Fruit fly (Drosophila melanogaster) whole organism, embryonic: ENCODE results near the gene BomBc3.

Experiments
- Ada2b ChIP-seq: fragments of 200-800 bp; sonication (Bioruptor generic); IDR thresholded peaks from 2 replicates; pipeline ENCODE4 v1.3.6; 2022; ENCODE audit warnings: missing biosample characterization, missing genetic modification characterization
- BtbVII ChIP-seq: fragments of 200-800 bp; sonication (Bioruptor generic); optimal IDR thresholded peaks from 3 replicates; lab custom pipeline; 2017; ENCODE audit warnings: missing biosample characterization, mild to moderate bottlenecking, missing genetic modification characterization
- C15 ChIP-seq: fragments of 200-800 bp; sonication (Bioruptor generic); IDR thresholded peaks from 3 replicates; pipeline ENCODE4 v1.3.6; 2022; ENCODE audit warnings: missing biosample characterization, missing genetic modification characterization
- CG10543 ChIP-seq: fragments of 200-800 bp; sonication (Bioruptor generic); optimal IDR thresholded peaks from 3 replicates; lab custom pipeline; 2017; ENCODE audit warnings: missing biosample characterization, mild to moderate bottlenecking, missing genetic modification characterization, moderate library complexity
- CG11456 ChIP-seq: fragments of 200-800 bp; sonication (Bioruptor generic); IDR thresholded peaks from 3 replicates; pipeline ENCODE4 v1.3.6; 2022; ENCODE audit warnings: missing biosample characterization, missing genetic modification characterization
- CG11504 ChIP-seq: fragments of 200-800 bp; sonication (Bioruptor generic); optimal IDR thresholded peaks from 3 replicates; lab custom pipeline; 2019; ENCODE audit warnings: missing biosample characterization, mild to moderate bottlenecking, missing genetic modification characterization, moderate library complexity
- CG13624 ChIP-seq: fragments of 200-800 bp; sonication (Bioruptor generic); optimal IDR thresholded peaks from 2 replicates; lab custom pipeline; 2016; ENCODE audit warnings: missing biosample characterization, missing genetic modification characterization
- CG15269 ChIP-seq: fragments of 200-800 bp; sonication (Bioruptor generic); optimal IDR thresholded peaks from 2 replicates; lab custom pipeline; 2018; ENCODE audit warnings: missing biosample characterization, mild to moderate bottlenecking, missing genetic modification characterization, moderate library complexity
- CG17829 ChIP-seq: fragments of 200-800 bp; optimal IDR thresholded peaks from 2 replicates; lab custom pipeline; 2019; ENCODE audit warnings: missing biosample characterization, mild to moderate bottlenecking, missing genetic modification characterization, moderate library complexity
- CG17912 ChIP-seq: fragments of 200-800 bp; sonication (Bioruptor generic); optimal IDR thresholded peaks from 2 replicates; lab custom pipeline; 2018; ENCODE audit warnings: missing biosample characterization, mild to moderate bottlenecking, missing genetic modification characterization
- CG18599 ChIP-seq: fragments of 200-800 bp; sonication (Bioruptor generic); optimal IDR thresholded peaks from 3 replicates; lab custom pipeline; 2017; ENCODE audit warnings: missing biosample characterization, missing genetic modification characterization, mild to moderate bottlenecking, moderate library complexity, missing genetic modification reagents
- CG2875 ChIP-seq: fragments of 200-800 bp; sonication (Bioruptor generic); optimal IDR thresholded peaks from 2 replicates; lab custom pipeline; 2017; ENCODE audit warnings: missing biosample characterization, mild to moderate bottlenecking, missing genetic modification characterization, missing genetic modification reagents
- CG5245 ChIP-seq: fragments of 200-800 bp; sonication (Bioruptor generic); optimal IDR thresholded peaks from 3 replicates; lab custom pipeline; 2016; ENCODE audit warnings: missing biosample characterization, missing genetic modification characterization
- CG6654 ChIP-seq: fragments of 200-800 bp; sonication (Bioruptor generic); optimal IDR thresholded peaks from 2 replicates; lab custom pipeline; 2017; ENCODE audit warnings: missing biosample characterization, mild to moderate bottlenecking, missing genetic modification characterization
- CG7271 ChIP-seq: fragments of 200-800 bp; sonication (Bioruptor generic); optimal IDR thresholded peaks from 2 replicates; lab custom pipeline; 2018; ENCODE audit warnings: missing biosample characterization, mild to moderate bottlenecking, missing genetic modification characterization, moderate library complexity
- CG7357 ChIP-seq: fragments of 200-800 bp; sonication (Bioruptor generic); IDR thresholded peaks from 3 replicates; pipeline ENCODE4 v1.3.6; 2022; ENCODE audit warnings: missing biosample characterization, missing genetic modification characterization
- CG8924 ChIP-seq: fragments of 200-800 bp; optimal IDR thresholded peaks from 3 replicates; lab custom pipeline; 2019; ENCODE audit warnings: missing biosample characterization, mild to moderate bottlenecking, missing genetic modification characterization, moderate library complexity
- CG9727 ChIP-seq: fragments of 200-800 bp; sonication (Bioruptor generic); optimal IDR thresholded peaks from 3 replicates; lab custom pipeline; 2017; ENCODE audit warnings: missing biosample characterization, mild to moderate bottlenecking, missing genetic modification characterization
- CG9817 ChIP-seq: fragments of 200-800 bp; sonication (Bioruptor generic); optimal IDR thresholded peaks from 2 replicates; lab custom pipeline; 2018; ENCODE audit warnings: missing biosample characterization, mild to moderate bottlenecking, missing genetic modification characterization, moderate library complexity
- CG9932 ChIP-seq: fragments of 200-800 bp; sonication (Bioruptor generic); IDR thresholded peaks from 2 replicates; pipeline ENCODE4 v1.3.6; 2022; ENCODE audit warnings: missing biosample characterization, missing genetic modification characterization
- CHES-1-like ChIP-seq: fragments of 200-800 bp; sonication (Bioruptor generic); optimal IDR thresholded peaks from 2 replicates; lab custom pipeline; 2016; ENCODE audit warnings: missing biosample characterization, missing genetic modification characterization
- D19A ChIP-seq: fragments of 200-800 bp; optimal IDR thresholded peaks from 3 replicates; lab custom pipeline; 2019; ENCODE audit warnings: missing biosample characterization, mild to moderate bottlenecking, missing genetic modification characterization, moderate library complexity
- Deaf1 ChIP-seq: fragments of 200-800 bp; optimal IDR thresholded peaks from 3 replicates; lab custom pipeline; 2019; ENCODE audit warnings: missing biosample characterization, mild to moderate bottlenecking, missing genetic modification characterization, moderate library complexity
- Ets65A ChIP-seq: fragments of 200-800 bp; sonication (Bioruptor generic); peaks from one replicate; lab custom pipeline; 2016; ENCODE audit warnings: missing biosample characterization, missing genetic modification characterization
- Fer2 ChIP-seq: fragments of 200-800 bp; sonication (Bioruptor generic); optimal IDR thresholded peaks from 2 replicates; lab custom pipeline; 2018; ENCODE audit warnings: missing biosample characterization, mild to moderate bottlenecking, missing genetic modification characterization, moderate library complexity
- HLH3B ChIP-seq: fragments of 200-800 bp; sonication (Bioruptor generic); IDR thresholded peaks from 2 replicates; pipeline ENCODE4 v1.3.6; 2022; ENCODE audit warnings: missing biosample characterization, missing genetic modification characterization
- HmgD ChIP-seq: fragments of 200-800 bp; sonication (Bioruptor generic); optimal IDR thresholded peaks from 3 replicates; lab custom pipeline; 2016; ENCODE audit warnings: missing biosample characterization, missing genetic modification characterization
- Hr3 ChIP-seq: fragments of 200-800 bp; sonication (Bioruptor generic); optimal IDR thresholded peaks from 3 replicates; lab custom pipeline; 2016; ENCODE audit warnings: missing biosample characterization, missing genetic modification characterization
- Max ChIP-seq: fragments of 200-800 bp; sonication (Bioruptor generic); optimal IDR thresholded peaks from 2 replicates; lab custom pipeline; 2016; ENCODE audit warnings: missing biosample characterization, mild to moderate bottlenecking, missing genetic modification characterization
- Meics ChIP-seq: fragments of 200-800 bp; sonication (Bioruptor generic); optimal IDR thresholded peaks from 2 replicates; lab custom pipeline; 2017; ENCODE audit warnings: missing biosample characterization, mild to moderate bottlenecking, missing genetic modification characterization
- NC2α ChIP-seq: fragments of 200-800 bp; sonication (Bioruptor generic); optimal IDR thresholded peaks from 2 replicates; lab custom pipeline; 2016; ENCODE audit warnings: missing biosample characterization, missing genetic modification characterization
- Oaz ChIP-seq: fragments of 200-800 bp; sonication (Bioruptor generic); IDR thresholded peaks from 2 replicates; pipeline ENCODE4 v1.3.6; 2022; ENCODE audit warnings: missing biosample characterization, missing genetic modification characterization
- Ptx1 ChIP-seq: fragments of 200-800 bp; sonication (Bioruptor generic); IDR thresholded peaks from 2 replicates; pipeline ENCODE4 v1.3.6; 2022; ENCODE audit warnings: missing biosample characterization, missing genetic modification characterization
- Taf1 ChIP-seq: fragments of 200-800 bp; sonication (Bioruptor generic); IDR thresholded peaks from 2 replicates; pipeline ENCODE4 v1.3.6; 2022; ENCODE audit warnings: missing biosample characterization, missing genetic modification characterization
- ato ChIP-seq: fragments of 200-800 bp; sonication (Bioruptor generic); IDR thresholded peaks from 2 replicates; pipeline ENCODE4 v1.3.6; 2022; ENCODE audit warnings: missing biosample characterization, missing genetic modification characterization; ENCODE audit not compliant: partially characterized antibody
- bcd ChIP-seq: fragments of 200-800 bp; sonication (Bioruptor generic); optimal IDR thresholded peaks from 2 replicates; lab custom pipeline; 2017; ENCODE audit warnings: missing biosample characterization, mild to moderate bottlenecking, missing genetic modification characterization
- caup ChIP-seq: fragments of 200-800 bp; sonication (Bioruptor generic); optimal IDR thresholded peaks from 3 replicates; lab custom pipeline; 2017; ENCODE audit warnings: missing biosample characterization, mild to moderate bottlenecking, missing genetic modification characterization, moderate library complexity; ENCODE audit not compliant: severe bottlenecking
- dysf ChIP-seq: fragments of 200-800 bp; sonication (Bioruptor generic); IDR thresholded peaks from 3 replicates; pipeline ENCODE4 v1.3.6; 2022; ENCODE audit warnings: missing biosample characterization, missing genetic modification characterization
- fd3F ChIP-seq: fragments of 200-800 bp; sonication (Bioruptor generic); optimal IDR thresholded peaks from 2 replicates; lab custom pipeline; 2018; ENCODE audit warnings: missing biosample characterization, mild to moderate bottlenecking, missing genetic modification characterization, moderate library complexity
- fd64A ChIP-seq: fragments of 200-800 bp; sonication (Bioruptor generic); optimal IDR thresholded peaks from 3 replicates; lab custom pipeline; 2018; ENCODE audit warnings: missing biosample characterization, mild to moderate bottlenecking, missing genetic modification characterization
- fd96Cb ChIP-seq: fragments of 200-800 bp; sonication (Bioruptor generic); optimal IDR thresholded peaks from 2 replicates; lab custom pipeline; 2018; ENCODE audit warnings: missing biosample characterization, mild to moderate bottlenecking, missing genetic modification characterization, moderate library complexity
- fu2 ChIP-seq: fragments of 200-800 bp; sonication (Bioruptor generic); optimal IDR thresholded peaks from 2 replicates; lab custom pipeline; 2016; ENCODE audit warnings: missing biosample characterization, missing genetic modification characterization
- kay ChIP-seq: fragments of 200-800 bp; sonication (Bioruptor generic); optimal IDR thresholded peaks from 2 replicates; lab custom pipeline; 2016; ENCODE audit warnings: missing biosample characterization, missing genetic modification characterization
- ken ChIP-seq: fragments of 200-800 bp; sonication (Bioruptor generic); IDR thresholded peaks from 3 replicates; pipeline ENCODE4 v1.3.6; 2022; ENCODE audit warnings: missing biosample characterization, missing genetic modification characterization
- odd ChIP-seq: fragments of 200-800 bp; sonication (Bioruptor generic); optimal IDR thresholded peaks from 2 replicates; lab custom pipeline; 2017; ENCODE audit warnings: missing biosample characterization, mild to moderate bottlenecking, missing genetic modification characterization
- org-1 ChIP-seq: fragments of 200-800 bp; sonication (Bioruptor generic); optimal IDR thresholded peaks from 2 replicates; lab custom pipeline; 2017; ENCODE audit warnings: missing biosample characterization, missing genetic modification characterization
- peb ChIP-seq: fragments of 200-800 bp; sonication (Bioruptor generic); IDR thresholded peaks from 2 replicates; pipeline ENCODE4 v1.3.6; 2022; ENCODE audit warnings: missing biosample characterization, missing genetic modification characterization
- slbo ChIP-seq: fragments of 200-800 bp; sonication (Bioruptor generic); IDR thresholded peaks from 2 replicates; pipeline ENCODE4 v1.3.6; 2022; ENCODE audit warnings: missing biosample characterization, missing genetic modification characterization
- tin ChIP-seq: fragments of 200-800 bp; sonication (Bioruptor generic); optimal IDR thresholded peaks from 3 replicates; lab custom pipeline; 2016; ENCODE audit warnings: missing biosample characterization, missing genetic modification characterization
- toy ChIP-seq: fragments of 200-800 bp; sonication (Bioruptor generic); IDR thresholded peaks from 2 replicates; pipeline ENCODE4 v1.3.6; 2022; ENCODE audit warnings: missing biosample characterization, missing genetic modification characterization
- twi ChIP-seq: fragments of 200-800 bp; optimal IDR thresholded peaks from 2 replicates; lab custom pipeline; 2019; ENCODE audit warnings: missing biosample characterization, mild to moderate bottlenecking, missing genetic modification characterization, moderate library complexity
- wor ChIP-seq: fragments of 200-800 bp; sonication (Bioruptor generic); IDR thresholded peaks from 2 replicates; pipeline ENCODE4 v1.3.6; 2022; ENCODE audit warnings: missing biosample characterization, missing genetic modification characterization
- yki ChIP-seq: fragments of >200 bp; optimal IDR thresholded peaks from 3 replicates; lab custom pipeline; 2018

Gene BomBc3

dm6 chr3R:22121220-22121619 is 34.3 kb downstream of the BomBc3 start (continued):
- TF ChIP-seq org-1 (peak; percentile 16), CG2875 (GFP tag; lab: Kevin White, UChicago) (no peak), twi (tag; lab: Kevin White, UChicago) (peak; percentile 41), Hr3 (GFP tag; lab: Kevin White, UChicago) (peak; percentile 19), CG5245 (peak; percentile 16), Fer2 (tag; lab: Kevin White, UChicago) (peak; percentile 56), Ptx1 (GFP tag; lab: Robert Waterston, UW) (peak; percentile 73), CG9932 (GFP tag; lab: Robert Waterston, UW) (peak; percentile 88), ken (GFP tag; lab: Robert Waterston, UW) (peak; percentile 58; the same call in 1 of the 3 replicates), Oaz (GFP tag; lab: Robert Waterston, UW) (0 out of 2 replicates have a peak, but pooled peaks have one; percentile 42), CG11456 (GFP tag; lab: Robert Waterston, UW) (no peak), Max (GFP tag; lab: Kevin White, UChicago) (no peak), fu2 (GFP tag; lab: Kevin White, UChicago) (no peak), BtbVII (GFP tag; lab: Kevin White, UChicago) (peak; percentile 25), Taf1 (GFP tag; lab: Robert Waterston, UW) (peak; percentile 62), CG7271 (tag; lab: Kevin White, UChicago) (peak; percentile 10), Deaf1 (tag; lab: Kevin White, UChicago) (peak; percentile 31), fd96Cb (tag; lab: Kevin White, UChicago) (peak; percentile 57), CG9817 (tag; lab: Kevin White, UChicago) (peak; percentile 82), CG7357 (GFP tag; lab: Robert Waterston, UW) (0 out of 3 replicates have a peak, but pooled peaks have one; percentile 43), NC2α (GFP tag; lab: Kevin White, UChicago) (no peak), C15 (GFP tag; lab: Robert Waterston, UW) (peak; percentile 45; the same call in 1 of the 3 replicates), CG13624 (GFP tag; lab: Kevin White, UChicago) (peak; percentile 42), ato (GFP tag; lab: Robert Waterston, UW) (no peak), caup (GFP tag; lab: Kevin White, UChicago) (peak; percentile 77), CHES-1-like (GFP tag; lab: Kevin White, UChicago) (no peak), HmgD (GFP tag; lab: Kevin White, UChicago) (no peak), toy (peak; percentile 49), CG17912 (GFP tag; lab: Kevin White, UChicago) (no peak), Ada2b (GFP tag; lab: Robert Waterston, UW) (peak; percentile 70), slbo (GFP tag; lab: Robert Waterston, UW) (peak; percentile 84), HLH3B (GFP tag; lab: Robert Waterston, UW) (peak; percentile 66), Ets65A (GFP tag; lab: Kevin White, UChicago) (peak; percentile 79), yki (lab: Kevin White, UChicago) (no peak), CG10543 (peak; percentile 24), CG17829 (no peak), odd (GFP tag; lab: Kevin White, UChicago) (no peak), peb (peak; percentile 64), fd3F (peak; percentile 55), kay (GFP tag; lab: Kevin White, UChicago) (peak; percentile 10), bcd (GFP tag; lab: Kevin White, UChicago) (peak; percentile 32)

dm6 chr3R:22123347-22123746 is 36.5 kb downstream of the BomBc3 start:
- 0 out of 2 replicates have a peak, but pooled peaks have one; percentile 12 for TF ChIP-seq wor (GFP tag; lab: Robert Waterston, UW)
- no peak for TF ChIP-seq tin (GFP tag; lab: Kevin White, UChicago)
- peak; percentile 23 for TF ChIP-seq D19A (tag; lab: Kevin White, UChicago)
- TF ChIP-seq CG18599 (GFP tag; lab: Kevin White, UChicago), result no peak
- TF ChIP-seq dysf, result 0 out of 3 replicates have a peak, but pooled peaks have one; percentile 43
- peak; percentile 56 for TF ChIP-seq Meics (GFP tag; lab: Kevin White, UChicago)
- TF ChIP-seq CG6654 (GFP tag; lab: Kevin White, UChicago), result no peak
- peak; percentile 39 for TF ChIP-seq CG11504 (tag; lab: Kevin White, UChicago)
- TF ChIP-seq CG15269 (tag; lab: Kevin White, UChicago), result peak; percentile 39
- peak; percentile 2 for TF ChIP-seq CG8924
- TF ChIP-seq fd64A (GFP tag; lab: Kevin White, UChicago), result no peak
- peak; percentile 7 for TF ChIP-seq CG9727 (GFP tag; lab: Kevin White, UChicago)
